Worm (Caenorhabditis elegans): Measurements from ENCODE around the gene DH11.2.
A peak's percentile ranks its signal among the peaks of the same experiment; 100 is the strongest.

The DH11.2 gene

DNA sequence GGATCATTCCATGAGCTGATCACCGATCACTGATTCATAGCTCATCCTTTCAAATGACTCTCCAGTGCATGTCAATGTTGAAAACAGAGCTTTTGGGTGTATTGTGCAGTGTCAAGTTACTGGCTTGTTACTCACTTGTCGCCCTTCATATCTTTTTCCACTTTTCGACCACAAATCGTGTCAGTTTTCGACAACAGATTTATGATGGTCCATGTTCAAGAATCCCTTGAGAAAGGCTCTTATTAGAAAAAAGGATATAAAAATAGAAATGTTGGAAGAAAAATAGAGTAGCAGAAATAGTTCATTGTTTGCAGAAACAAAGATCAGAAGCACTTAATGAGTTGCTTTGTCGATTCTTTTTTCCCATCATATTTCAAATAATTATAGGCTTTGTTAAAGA is 29.2 kb upstream of the DH11.2 start:
- no peak for TF ChIP-seq repo-1 (tag; optimal IDR thresholded peaks at IDR 0.05)
- TF ChIP-seq F39B2.1 (GFP tag; IDR thresholded peaks at IDR 0.05) = no peak
- no peak for TF ChIP-seq nhr-120 (GFP tag; IDR thresholded peaks at IDR 0.05)
- TF ChIP-seq lin-54 (GFP tag; optimal IDR thresholded peaks at IDR 0.05) = no peak
- TF ChIP-seq nhr-179 (tag; optimal IDR thresholded peaks at IDR 0.05) = no peak
- TF ChIP-seq ccch-3 (GFP tag; optimal IDR thresholded peaks at IDR 0.05) = no peak
- TF ChIP-seq ceh-58 (GFP tag; IDR thresholded peaks at IDR 0.05) = no peak
- TF ChIP-seq hrde-1 (tag; optimal IDR thresholded peaks at IDR 0.05; ENCODE audit: borderline replicate concordance) = no peak
- no peak for TF ChIP-seq attf-5 (GFP tag; optimal IDR thresholded peaks at IDR 0.05)
- no peak for TF ChIP-seq B0035.1 (tag; optimal IDR thresholded peaks at IDR 0.05)

DNA sequence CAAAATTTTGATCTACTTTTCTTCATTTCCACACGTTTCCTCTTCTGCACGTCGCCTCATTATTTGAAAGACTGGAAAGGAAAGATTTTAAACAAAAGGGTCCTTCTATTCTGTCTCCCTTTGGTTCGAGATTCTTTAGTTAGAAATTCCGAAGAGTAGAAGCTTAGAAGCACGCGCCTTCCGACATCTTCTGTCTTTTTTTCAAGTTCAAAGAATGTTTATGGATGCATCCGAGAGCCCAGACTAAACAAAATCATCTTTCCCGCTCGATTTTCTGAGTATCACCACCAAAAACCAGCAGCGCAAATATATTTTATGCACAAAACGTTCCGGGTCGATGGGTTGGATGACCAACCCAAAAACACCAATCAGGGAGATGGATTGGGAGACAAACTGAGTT is 28.5 kb upstream of the DH11.2 start:
- TF ChIP-seq lin-40 (tag; optimal IDR thresholded peaks at IDR 0.05) (no peak), let-526 (GFP tag; IDR thresholded peaks at IDR 0.05) (no peak), snpc-3.4 (tag; optimal IDR thresholded peaks at IDR 0.05) (no peak), akir-1 (GFP tag; optimal IDR thresholded peaks at IDR 0.05) (no peak), mcd-1 (GFP tag; IDR thresholded peaks at IDR 0.05) (no peak), efl-1 (GFP tag; optimal IDR thresholded peaks at IDR 0.05) (no peak), lin-54 (GFP tag; optimal IDR thresholded peaks at IDR 0.05) (no peak), hmg-20 (GFP tag; IDR thresholded peaks at IDR 0.05) (no peak), ZK185.1 (tag; optimal IDR thresholded peaks at IDR 0.05; ENCODE audit: poor library complexity, severe bottlenecking) (no peak)

ce11 chrII:7985029-7985428 is 27.6 kb upstream of the DH11.2 start:
- no peak for TF ChIP-seq mxl-1 (tag; optimal IDR thresholded peaks at IDR 0.05)
- 0 out of 2 replicates have a peak, but pooled peaks have one; percentile 35 for TF ChIP-seq dox-1 (GFP tag; IDR thresholded peaks at IDR 0.05)
- TF ChIP-seq Y56A3A.18 (GFP tag; IDR thresholded peaks at IDR 0.05) = no peak
- TF ChIP-seq ceh-27 (GFP tag; optimal IDR thresholded peaks at IDR 0.05) = peak; percentile 37
- no peak for TF ChIP-seq cebp-2 (GFP tag; IDR thresholded peaks at IDR 0.05)
- TF ChIP-seq ccch-3 (GFP tag; optimal IDR thresholded peaks at IDR 0.05) = no peak
- TF ChIP-seq F23B12.7 (tag; optimal IDR thresholded peaks at IDR 0.05; ENCODE audit: insufficient read depth) = no peak
- TF ChIP-seq nfya-2 (GFP tag; IDR thresholded peaks at IDR 0.05) = no peak

ce11 chrII:7986928-7987327 is 25.7 kb upstream of the DH11.2 start:
- TF ChIP-seq D2030.7 (GFP tag; IDR thresholded peaks at IDR 0.05) (no peak), lin-35 (GFP tag; optimal IDR thresholded peaks at IDR 0.05) (peak in 1 of 3 experiments; percentile 33), B0336.3 (GFP tag; IDR thresholded peaks at IDR 0.05) (no peak), pbrm-1 (GFP tag; IDR thresholded peaks at IDR 0.05) (no peak), nfyb-1 (GFP tag; IDR thresholded peaks at IDR 0.05) (no peak), nhr-27 (tag; optimal IDR thresholded peaks at IDR 0.05) (no peak), hrde-1 (tag; optimal IDR thresholded peaks at IDR 0.05; ENCODE audit: borderline replicate concordance) (no peak)

DNA sequence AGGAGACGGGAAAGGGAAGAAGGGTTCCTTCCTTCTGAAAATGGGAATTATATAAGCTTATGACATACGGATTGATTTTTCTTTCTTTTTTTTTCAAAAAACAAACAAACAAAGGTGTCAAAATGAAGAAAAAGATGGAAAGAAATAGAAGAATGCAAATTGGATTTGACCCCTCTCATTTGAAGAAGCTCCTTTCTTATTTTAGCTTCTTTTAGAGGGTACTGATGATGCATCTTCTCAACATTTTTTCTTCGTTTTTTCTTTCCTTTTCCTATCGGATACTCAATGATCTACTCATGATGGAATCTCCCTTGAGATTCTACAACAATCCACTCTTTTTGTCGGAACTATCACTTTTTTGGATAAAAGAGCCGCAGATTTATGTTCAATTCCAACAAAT is 22.4 kb upstream of the DH11.2 start:
- TF ChIP-seq unc-130 (GFP tag; optimal IDR thresholded peaks at IDR 0.05) (no peak), madf-10 (tag; optimal IDR thresholded peaks at IDR 0.05) (no peak), lin-26 (GFP tag; IDR thresholded peaks at IDR 0.05) (no peak), ztf-22 (GFP tag; optimal IDR thresholded peaks at IDR 0.05) (no peak), snpc-4 (GFP tag; optimal IDR thresholded peaks at IDR 0.05) (no peak), snpc-4 (tag; optimal IDR thresholded peaks at IDR 0.05) (no peak), dpff-1 (tag; optimal IDR thresholded peaks at IDR 0.05) (no peak), hlh-12 (tag; optimal IDR thresholded peaks at IDR 0.05) (no peak), dpl-1 (GFP tag; optimal IDR thresholded peaks at IDR 0.05) (no peak), F49E8.2 (tag; optimal IDR thresholded peaks at IDR 0.05; ENCODE audit: insufficient read depth) (no peak), rec-8 (tag; optimal IDR thresholded peaks at IDR 0.05) (no peak), nhr-90 (tag; optimal IDR thresholded peaks at IDR 0.05) (no peak), hmg-20 (GFP tag; IDR thresholded peaks at IDR 0.05) (no peak), attf-5 (GFP tag; optimal IDR thresholded peaks at IDR 0.05) (no peak), tlf-1 (GFP tag; optimal IDR thresholded peaks at IDR 0.05) (no peak)
